Worm (Caenorhabditis elegans): ENCODE results near the gene F53B1.2.

ce11 chrX:2140610-2141009 is 31.8 kb downstream of the F53B1.2 start:
- no peak for TF ChIP-seq lin-35 (GFP tag; optimal IDR thresholded peaks at IDR 0.05)
- TF ChIP-seq D2030.7 (GFP tag; IDR thresholded peaks at IDR 0.05): no peak
- no peak for TF ChIP-seq aptf-2 (GFP tag; conservative IDR thresholded peaks at IDR 0.05)
- no peak for TF ChIP-seq nhr-90 (tag; optimal IDR thresholded peaks at IDR 0.05)
- no peak for TF ChIP-seq nhr-120 (GFP tag; IDR thresholded peaks at IDR 0.05)
- no peak for TF ChIP-seq tbp1 (GFP tag; optimal IDR thresholded peaks at IDR 0.05)
- no peak for TF ChIP-seq mxl-1 (tag; optimal IDR thresholded peaks at IDR 0.05)
- no peak for TF ChIP-seq mcd-1 (GFP tag; IDR thresholded peaks at IDR 0.05)
- TF ChIP-seq snpc-4 (GFP tag; optimal IDR thresholded peaks at IDR 0.05): no peak
- TF ChIP-seq snpc-4 (tag; optimal IDR thresholded peaks at IDR 0.05): no peak
- no peak for TF ChIP-seq aptf-3 (GFP tag; IDR thresholded peaks at IDR 0.05)
- TF ChIP-seq lin-54 (GFP tag; optimal IDR thresholded peaks at IDR 0.05): no peak
- TF ChIP-seq him-1 (tag; optimal IDR thresholded peaks at IDR 0.05): no peak

All from whole organism, young adult.